Fruit fly (Drosophila melanogaster): ENCODE results near the gene Ent3.
A peak's percentile ranks its signal among the peaks of the same experiment; 100 is the strongest.

Ent3 gene

dm6 chr3L:12853423-12853822 is at the start of gene Ent3:
Gene Ent3, plus strand, starts transcription at chr3L:12853646.
- TF ChIP-seq noc (tag; optimal IDR thresholded peaks at IDR 0.05): no peak

dm6 chr3L:12804035-12804729 is 49.3 kb upstream of the Ent3 start:
- no peak for TF ChIP-seq noc (tag; optimal IDR thresholded peaks at IDR 0.05)

dm6 chr3L:12804730-12805170 is 48.7 kb upstream of the Ent3 start, which contains the start of gene Atg1:
Gene Atg1, minus strand, starts transcription at chr3L:12805116.
- peak; percentile 26 for TF ChIP-seq noc (tag; optimal IDR thresholded peaks at IDR 0.05)

- TF ChIP-seq noc (tag; optimal IDR thresholded peaks at IDR 0.05): no peak
These were observed 47.7 kb upstream of the Ent3 start, which contains the start of gene Sap130 for dm6 chr3L:12805660-12806289. Gene Sap130, plus strand, starts transcription at chr3L:12805902.

- peak; percentile 45 for TF ChIP-seq noc (tag; optimal IDR thresholded peaks at IDR 0.05)
These were observed 47.1 kb upstream of the Ent3 start for dm6 chr3L:12806290-12806743.

- TF ChIP-seq noc (tag; optimal IDR thresholded peaks at IDR 0.05): no peak
These were observed 45.0 kb upstream of the Ent3 start, which contains the start of gene CG32110 for dm6 chr3L:12808421-12808820. Gene CG32110, plus strand, starts transcription at chr3L:12808721.

dm6 chr3L:12813907-12814306 is 39.5 kb upstream of the Ent3 start, which contains the start of the genes Sf3a2 and CG42588:
Gene Sf3a2, minus strand, starts transcription at chr3L:12814019.
Gene CG42588, plus strand, starts transcription at chr3L:12814254.
- no peak for TF ChIP-seq noc (tag; optimal IDR thresholded peaks at IDR 0.05)

dm6 chr3L:12814806-12815205 is 38.6 kb upstream of the Ent3 start:
- no peak for TF ChIP-seq noc (tag; optimal IDR thresholded peaks at IDR 0.05)

dm6 chr3L:12815756-12816155 is 37.7 kb upstream of the Ent3 start:
- no peak for TF ChIP-seq noc (tag; optimal IDR thresholded peaks at IDR 0.05)

dm6 chr3L:12827705-12828104 is 25.7 kb upstream of the Ent3 start:
- TF ChIP-seq noc (tag; optimal IDR thresholded peaks at IDR 0.05): no peak

- TF ChIP-seq noc (tag; optimal IDR thresholded peaks at IDR 0.05): peak; percentile 29
These were observed 24.9 kb upstream of the Ent3 start for dm6 chr3L:12828532-12828931.

- TF ChIP-seq noc (tag; optimal IDR thresholded peaks at IDR 0.05): no peak
These were observed 23.0 kb upstream of the Ent3 start for dm6 chr3L:12830416-12830815.

dm6 chr3L:12831290-12831952 is 22.0 kb upstream of the Ent3 start:
- TF ChIP-seq noc (tag; optimal IDR thresholded peaks at IDR 0.05): peak; percentile 86

- no peak for TF ChIP-seq noc (tag; optimal IDR thresholded peaks at IDR 0.05)
These were observed 21.0 kb upstream of the Ent3 start for dm6 chr3L:12832355-12832881.

- TF ChIP-seq noc (tag; optimal IDR thresholded peaks at IDR 0.05): no peak
These were observed 20.1 kb upstream of the Ent3 start for dm6 chr3L:12833354-12833753.

- TF ChIP-seq noc (tag; optimal IDR thresholded peaks at IDR 0.05): no peak
These were observed 19.5 kb upstream of the Ent3 start for dm6 chr3L:12833864-12834525.
